Fruit fly (Drosophila melanogaster): ENCODE data around the gene GIIIspla2.

The GIIIspla2 gene

DNA sequence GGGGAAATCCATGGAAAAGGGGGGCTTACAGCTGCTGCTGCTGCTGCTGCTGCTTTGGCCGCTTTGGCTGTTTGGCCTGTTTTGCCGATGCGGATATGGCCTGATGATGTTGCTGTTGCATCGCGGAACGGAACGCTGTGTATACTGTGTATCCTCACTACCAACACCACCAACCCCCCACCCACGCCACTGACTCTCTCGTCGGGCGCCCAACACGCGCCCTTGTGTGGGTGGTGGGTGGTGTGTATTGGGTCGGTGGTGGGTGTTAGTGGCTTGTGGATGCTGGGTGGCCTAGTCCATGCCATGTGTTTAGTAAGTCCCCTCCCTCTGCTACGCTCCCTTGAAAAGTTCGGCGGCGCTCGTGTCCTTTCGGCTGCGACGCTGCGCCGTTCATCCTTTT, 20.3 kb downstream of the GIIIspla2 start:
- TF ChIP-seq pad (GFP tag; optimal IDR thresholded peaks at IDR 0.05) (peak; percentile 17), CG5204 (GFP tag; optimal IDR thresholded peaks at IDR 0.05) (no peak)

DNA sequence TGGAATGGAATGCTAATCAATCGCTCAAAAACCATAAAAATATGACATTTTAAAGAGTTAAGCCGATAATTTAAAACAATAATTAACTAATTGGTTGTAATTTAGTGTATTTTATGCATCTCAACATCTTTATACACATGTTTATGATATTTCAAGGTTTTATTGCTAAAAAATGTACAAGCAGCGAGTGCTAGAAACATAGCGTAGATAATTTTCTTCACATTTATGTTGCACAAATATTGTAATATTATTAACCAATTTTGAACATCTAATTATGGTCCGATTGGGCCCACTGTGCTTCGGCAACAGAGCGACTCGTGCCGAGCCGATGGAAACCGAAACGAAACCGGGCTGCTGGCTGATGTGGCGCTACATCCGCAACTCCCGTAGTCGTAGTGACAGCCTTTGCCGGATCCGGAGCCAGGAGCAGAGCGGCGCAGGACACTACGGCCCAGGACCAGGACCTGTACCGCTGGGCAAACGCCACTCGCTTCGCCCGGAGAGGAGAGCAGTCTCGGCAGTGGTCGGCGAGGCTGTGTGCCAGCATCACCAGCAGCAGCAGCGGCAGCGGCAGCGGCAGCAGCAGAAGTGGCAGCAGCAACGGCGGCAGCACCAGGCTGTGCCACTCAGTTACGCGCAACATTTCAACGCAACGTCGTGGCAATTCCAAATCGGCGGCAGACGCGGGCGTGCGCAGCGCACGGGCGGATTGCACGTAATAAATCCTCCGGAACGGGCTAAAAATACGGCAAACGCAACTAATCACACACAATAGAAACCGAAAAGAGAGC, 20.9 kb downstream of the GIIIspla2 start, which contains the start of gene sdt:
Gene sdt (plus strand): TSS at position 385 of the 791 bp plus-strand sequence.
- TF ChIP-seq ovo (GFP tag; optimal IDR thresholded peaks at IDR 0.05) (no peak), CG12768 (GFP tag; optimal IDR thresholded peaks at IDR 0.05) (no peak), tj (GFP tag; optimal IDR thresholded peaks at IDR 0.05) (no peak), CG11617 (GFP tag; optimal IDR thresholded peaks at IDR 0.05) (no peak), Crg-1 (GFP tag; optimal IDR thresholded peaks at IDR 0.05) (no peak), kay (GFP tag; ENCODE audit: borderline replicate concordance) (no peak), CG7045 (GFP tag; optimal IDR thresholded peaks at IDR 0.05) (no peak), CG5204 (GFP tag; optimal IDR thresholded peaks at IDR 0.05) (no peak), toe (GFP tag; optimal IDR thresholded peaks at IDR 0.05) (no peak), cic (GFP tag; optimal IDR thresholded peaks at IDR 0.05) (no peak), Hr96 (GFP tag; optimal IDR thresholded peaks at IDR 0.05) (no peak), CG7101 (tag; optimal IDR thresholded peaks at IDR 0.05) (no peak), CG14711 (tag; optimal IDR thresholded peaks at IDR 0.05) (no peak), pad (GFP tag; optimal IDR thresholded peaks at IDR 0.05) (no peak), bab1 (GFP tag; optimal IDR thresholded peaks at IDR 0.05) (no peak), CG33017 (tag; optimal IDR thresholded peaks at IDR 0.05) (no peak)

DNA sequence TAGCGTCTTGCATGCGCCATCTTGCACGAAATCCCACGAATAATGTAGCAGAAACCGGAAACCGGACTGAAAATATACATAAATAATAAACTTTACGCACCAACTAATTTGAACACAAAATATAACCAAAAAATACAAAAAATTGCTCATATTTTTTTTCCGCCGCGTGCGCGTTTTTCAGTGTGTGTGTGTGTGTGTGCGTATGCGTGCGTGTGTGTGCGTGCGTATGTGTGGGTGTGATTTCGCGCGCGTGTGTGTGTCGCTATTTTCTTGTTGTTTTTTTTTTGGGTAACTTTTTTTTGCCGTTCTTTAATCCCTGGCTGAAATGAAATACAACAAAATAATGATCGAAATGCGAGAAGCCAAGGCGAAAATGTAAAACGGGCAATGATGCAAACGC, 21.6 kb downstream of the GIIIspla2 start:
- TF ChIP-seq CG1620 (GFP tag; optimal IDR thresholded peaks at IDR 0.05) (no peak), pad (GFP tag; optimal IDR thresholded peaks at IDR 0.05) (no peak), cic (GFP tag; optimal IDR thresholded peaks at IDR 0.05) (no peak), bab1 (GFP tag; optimal IDR thresholded peaks at IDR 0.05) (no peak), ovo (GFP tag; optimal IDR thresholded peaks at IDR 0.05) (no peak), CG33017 (tag; optimal IDR thresholded peaks at IDR 0.05) (no peak), Crg-1 (GFP tag; optimal IDR thresholded peaks at IDR 0.05) (no peak), Hr96 (GFP tag; optimal IDR thresholded peaks at IDR 0.05) (no peak), CG11617 (GFP tag; optimal IDR thresholded peaks at IDR 0.05) (no peak), CG12768 (GFP tag; optimal IDR thresholded peaks at IDR 0.05) (no peak), CG14711 (tag; optimal IDR thresholded peaks at IDR 0.05) (no peak), CG7045 (GFP tag; optimal IDR thresholded peaks at IDR 0.05) (no peak), CG7101 (tag; optimal IDR thresholded peaks at IDR 0.05) (no peak), kay (GFP tag; ENCODE audit: borderline replicate concordance) (no peak), tj (GFP tag; optimal IDR thresholded peaks at IDR 0.05) (no peak), toe (GFP tag; optimal IDR thresholded peaks at IDR 0.05) (no peak)

dm6 chrX:8179858-8180257, 22.4 kb downstream of the GIIIspla2 start:
- TF ChIP-seq CG33017 (tag; optimal IDR thresholded peaks at IDR 0.05) (no peak), Mnt (GFP tag; optimal IDR thresholded peaks at IDR 0.05) (no peak), Hr96 (GFP tag; optimal IDR thresholded peaks at IDR 0.05) (no peak), CG1620 (GFP tag; optimal IDR thresholded peaks at IDR 0.05) (no peak), CG7045 (GFP tag; optimal IDR thresholded peaks at IDR 0.05) (no peak), pad (GFP tag; optimal IDR thresholded peaks at IDR 0.05) (no peak), CG7101 (tag; optimal IDR thresholded peaks at IDR 0.05) (no peak), CG12768 (GFP tag; optimal IDR thresholded peaks at IDR 0.05) (no peak), toe (GFP tag; optimal IDR thresholded peaks at IDR 0.05) (no peak), kay (GFP tag; ENCODE audit: borderline replicate concordance) (no peak)

DNA sequence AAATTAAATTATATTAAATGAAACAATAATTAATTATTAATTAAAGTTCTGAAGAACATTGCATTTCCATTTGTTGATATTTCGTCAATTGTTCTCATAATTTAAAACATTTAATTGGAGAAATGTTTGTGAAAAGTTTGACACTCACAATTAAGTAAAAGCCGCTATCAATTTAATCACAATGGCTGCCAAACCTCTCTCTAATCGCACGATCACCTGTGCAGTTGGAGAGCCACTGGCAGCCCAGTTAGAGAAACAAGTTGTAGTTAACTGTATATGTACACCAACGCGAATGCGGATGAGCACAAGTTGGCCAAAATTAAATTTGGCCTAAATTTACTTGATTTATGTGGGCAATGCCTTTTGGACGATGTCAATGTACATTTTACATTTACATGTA, 34.8 kb downstream of the GIIIspla2 start:
- TF ChIP-seq ovo (GFP tag; optimal IDR thresholded peaks at IDR 0.05) (no peak), Clk (GFP tag; optimal IDR thresholded peaks at IDR 0.05) (no peak), CG7101 (tag; optimal IDR thresholded peaks at IDR 0.05) (no peak), kay (GFP tag; ENCODE audit: borderline replicate concordance) (no peak), cic (GFP tag; optimal IDR thresholded peaks at IDR 0.05) (no peak), bab1 (GFP tag; optimal IDR thresholded peaks at IDR 0.05) (no peak), CG1620 (GFP tag; optimal IDR thresholded peaks at IDR 0.05) (no peak), Crg-1 (GFP tag; optimal IDR thresholded peaks at IDR 0.05) (no peak), tj (GFP tag; optimal IDR thresholded peaks at IDR 0.05) (no peak), CG5204 (GFP tag; optimal IDR thresholded peaks at IDR 0.05) (no peak), pad (GFP tag; optimal IDR thresholded peaks at IDR 0.05) (no peak), Hr96 (GFP tag; optimal IDR thresholded peaks at IDR 0.05) (no peak), CG14711 (tag; optimal IDR thresholded peaks at IDR 0.05) (no peak), Mnt (GFP tag; optimal IDR thresholded peaks at IDR 0.05) (no peak)

dm6 chrX:8193017-8193556, 35.7 kb downstream of the GIIIspla2 start:
- TF ChIP-seq toe (GFP tag; optimal IDR thresholded peaks at IDR 0.05), result peak; percentile 30
- no peak for TF ChIP-seq Clk (GFP tag; optimal IDR thresholded peaks at IDR 0.05)
- TF ChIP-seq CG1620 (GFP tag; optimal IDR thresholded peaks at IDR 0.05), result peak; percentile 18
- TF ChIP-seq CG7101 (tag; optimal IDR thresholded peaks at IDR 0.05), result peak; percentile 22
- TF ChIP-seq Crg-1 (GFP tag; optimal IDR thresholded peaks at IDR 0.05), result no peak
- peak; percentile 28 for TF ChIP-seq CG12768 (GFP tag; optimal IDR thresholded peaks at IDR 0.05)
- no peak for TF ChIP-seq cic (GFP tag; optimal IDR thresholded peaks at IDR 0.05)
- no peak for TF ChIP-seq CG5204 (GFP tag; optimal IDR thresholded peaks at IDR 0.05)
- no peak for TF ChIP-seq CG11617 (GFP tag; optimal IDR thresholded peaks at IDR 0.05)
- peak; percentile 87 for TF ChIP-seq bab1 (GFP tag; optimal IDR thresholded peaks at IDR 0.05)
- peak; percentile 74 for TF ChIP-seq tj (GFP tag; optimal IDR thresholded peaks at IDR 0.05)
- TF ChIP-seq Hr96 (GFP tag; optimal IDR thresholded peaks at IDR 0.05), result no peak
- peak; percentile 16 for TF ChIP-seq Mnt (GFP tag; optimal IDR thresholded peaks at IDR 0.05)
- TF ChIP-seq pad (GFP tag; optimal IDR thresholded peaks at IDR 0.05), result peak; percentile 8
- no peak for TF ChIP-seq CG7045 (GFP tag; optimal IDR thresholded peaks at IDR 0.05)
- no peak for TF ChIP-seq cnc (optimal IDR thresholded peaks at IDR 0.05)
- no peak for TF ChIP-seq CG14711 (tag; optimal IDR thresholded peaks at IDR 0.05)
- TF ChIP-seq kay (GFP tag; ENCODE audit: borderline replicate concordance), result peak; percentile 85
- TF ChIP-seq CG33017 (tag; optimal IDR thresholded peaks at IDR 0.05), result no peak
- TF ChIP-seq ovo (GFP tag; optimal IDR thresholded peaks at IDR 0.05), result peak; percentile 90
